Worm (Caenorhabditis elegans) whole organism, L4/young adult: ENCODE data around the gene C38D9.8.

Source experiments
- W03F9.2 ChIP-seq: fragments of 150-350 bp; optimal IDR thresholded peaks from 2 replicates; lab custom pipeline; 2014; ENCODE audit warnings: missing biosample characterization, missing genetic modification characterization
- dao-5 ChIP-seq: sonication (generic microtip); optimal IDR thresholded peaks from 2 replicates; lab custom pipeline; 2016; ENCODE audit warnings: missing genotype, missing genetic modification characterization, moderate library complexity, missing compliant biosample characterization
- him-1 ChIP-seq: sonication (generic microtip); optimal IDR thresholded peaks from 2 replicates; lab custom pipeline; 2016; ENCODE audit warnings: missing genotype, missing genetic modification reagents, missing genetic modification characterization, missing compliant biosample characterization

DNA sequence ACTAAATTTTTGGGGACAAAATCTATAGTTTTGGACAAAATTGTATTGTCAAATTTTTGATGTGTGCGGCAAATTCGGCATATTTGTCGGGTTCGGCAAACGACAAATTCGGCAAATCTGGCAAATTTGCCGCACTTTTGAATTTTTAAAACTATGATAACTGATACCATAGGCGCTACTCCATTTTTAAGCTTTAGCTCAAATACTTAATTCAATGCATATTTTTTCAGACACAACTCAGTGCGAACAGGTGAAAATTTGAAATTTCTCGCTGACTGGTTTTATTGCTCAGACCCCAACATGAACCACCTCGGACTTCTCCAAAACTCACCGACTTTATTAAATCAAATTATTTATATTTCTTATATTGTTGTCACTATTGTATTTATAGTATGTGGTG, 12.4 kb downstream of the C38D9.8 start, which contains the start of gene srz-25:
- TF ChIP-seq him-1 (tag; lab: Kevin White, UChicago) (no peak), W03F9.2 (tag; lab: Kevin White, UChicago) (no peak), dao-5 (no peak)
